Worm (Caenorhabditis elegans) whole organism, midembryonic: Measurements from ENCODE around the gene Y32B12B.2.

Source experiments
- T22C8.4 ChIP-seq: fragments of 200-800 bp; sonication (Bioruptor generic); IDR thresholded peaks from 2 replicates; pipeline ENCODE4 v1.3.6; 2022; ENCODE audit warnings: missing genetic modification characterization, missing compliant biosample characterization
- cog-1 ChIP-seq: sonication (generic microtip); optimal IDR thresholded peaks from 2 replicates; lab custom pipeline; 2016; ENCODE audit warnings: missing genetic modification characterization, missing compliant biosample characterization
- flt-1 ChIP-seq: fragments of 200-800 bp; sonication (Bioruptor generic); IDR thresholded peaks from 2 replicates; pipeline ENCODE4 v1.3.6; 2022; ENCODE audit warnings: missing genetic modification characterization, missing compliant biosample characterization
- klf-2 ChIP-seq: fragments of 200-800 bp; sonication (Bioruptor generic); conservative IDR thresholded peaks from 2 replicates; pipeline ENCODE4 v1.3.6; 2022; ENCODE audit warnings: missing genetic modification reagents, missing genetic modification characterization, missing compliant biosample characterization
- med-1 ChIP-seq: sonication (generic microtip); optimal IDR thresholded peaks from 2 replicates; lab custom pipeline; 2017; ENCODE audit warnings: missing genetic modification characterization, mild to moderate bottlenecking, missing compliant biosample characterization, antibody characterized with exemption, missing genetic modification reagents; ENCODE audit not compliant: insufficient read depth
- ref-1 ChIP-seq: fragments of 200-800 bp; sonication (Bioruptor generic); conservative IDR thresholded peaks from 2 replicates; pipeline ENCODE4 v1.3.6; 2022; ENCODE audit warnings: missing genetic modification reagents, missing genetic modification characterization, missing compliant biosample characterization

DNA sequence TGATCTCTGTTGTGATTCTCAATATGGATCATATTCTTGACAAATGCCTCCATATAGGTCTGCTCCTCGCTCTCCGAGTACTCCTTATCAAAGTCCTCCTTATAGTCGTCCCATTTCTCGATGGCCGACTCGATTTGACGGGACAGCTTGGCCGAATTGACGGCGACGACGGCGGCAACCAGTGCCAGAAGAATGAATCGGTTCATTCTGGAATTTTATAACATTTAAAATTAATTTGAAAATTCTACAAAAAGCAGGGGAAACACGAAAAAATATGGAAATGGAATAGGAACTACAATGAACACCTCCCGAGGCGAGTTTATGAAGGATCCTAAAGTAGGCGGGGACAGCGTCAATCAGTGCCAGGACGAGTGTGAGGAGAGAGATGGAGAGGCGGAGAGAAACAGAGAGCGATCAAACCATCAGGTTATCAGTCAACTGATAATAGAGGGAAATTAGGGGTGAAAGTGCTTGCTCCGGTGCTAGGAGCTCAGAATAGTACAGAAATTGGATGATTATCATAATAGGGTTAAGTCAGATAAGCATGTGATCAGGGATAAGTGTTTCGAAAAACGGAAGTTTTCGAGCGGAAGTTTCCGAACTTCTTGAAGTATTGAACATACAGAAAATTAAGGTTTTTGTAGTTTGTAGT, 57.1 kb downstream of the Y32B12B.2 start, which contains the start of gene cpl-1:
- no peak for TF ChIP-seq flt-1 (GFP tag; lab: Robert Waterston, UW)
- no peak for TF ChIP-seq cog-1
- no peak for TF ChIP-seq med-1 (GFP tag; lab: Kevin White, UChicago)
- TF ChIP-seq T22C8.4 (GFP tag; lab: Robert Waterston, UW): no peak
- TF ChIP-seq klf-2 (GFP tag; lab: Robert Waterston, UW): no peak
- no peak for TF ChIP-seq ref-1
